Worm (Caenorhabditis elegans) whole organism, L1 larva: Measurements from ENCODE around the gene zipt-15.

Experiments
- ceh-82 ChIP-seq, 3 experiments: fragments of 150-350 bp in 1 of 3; sonication (generic microtip) in 2 of 3; optimal IDR thresholded peaks; 2 replicates each; lab custom pipeline; 2014 to 2017; ENCODE audit warnings: missing biosample characterization in 3 of 3, missing genetic modification characterization in 3 of 3
- ceh-90 ChIP-seq: sonication (generic microtip); optimal IDR thresholded peaks from 2 replicates; lab custom pipeline; 2016; ENCODE audit warnings: missing genetic modification characterization, missing compliant biosample characterization
- egl-27 ChIP-seq, 2 experiments: fragments of 150-350 bp in 1 of 2; sonication (generic microtip); optimal IDR thresholded peaks; 3 replicates each; lab custom pipeline; 2017 to 2018; ENCODE audit warnings: missing biosample characterization in 2 of 2, missing genetic modification characterization in 2 of 2, missing genetic modification reagents in 2 of 2
- elt-3 ChIP-seq, 6 experiments: fragments of 150-350 bp in 1 of 6; sonication (generic microtip); optimal IDR thresholded peaks; 2 replicates each; lab custom pipeline; 2017 to 2018; ENCODE audit warnings: missing biosample characterization in 6 of 6, missing genetic modification characterization in 6 of 6, inconsistent platforms in 1 of 6
- lin-15B ChIP-seq: fragments of 150-350 bp; sonication (generic microtip); optimal IDR thresholded peaks from 3 replicates; lab custom pipeline; 2014; ENCODE audit warnings: missing biosample characterization, missing genetic modification characterization
- lsy-2 ChIP-seq, 2 experiments: fragments of 150-350 bp; optimal IDR thresholded peaks; 2 replicates each; lab custom pipeline; 2014; ENCODE audit warnings: missing biosample characterization in 2 of 2, missing genetic modification characterization in 2 of 2
- mdl-1 ChIP-seq, 2 experiments: fragments of 150-350 bp; optimal IDR thresholded peaks; 2 replicates each; lab custom pipeline; 2014 to 2017; ENCODE audit warnings: missing biosample characterization in 2 of 2, missing genetic modification characterization in 2 of 2, inconsistent platforms in 1 of 2
- nhr-12 ChIP-seq: sonication (generic microtip); optimal IDR thresholded peaks from 2 replicates; lab custom pipeline; 2017; ENCODE audit warnings: missing biosample characterization, missing genetic modification characterization
- nhr-76 ChIP-seq: sonication (generic microtip); optimal IDR thresholded peaks from 2 replicates; lab custom pipeline; 2017; ENCODE audit warnings: missing biosample characterization, missing genetic modification characterization
- snpc-4 ChIP-seq: fragments of 150-350 bp; optimal IDR thresholded peaks from 2 replicates; lab custom pipeline; 2014; ENCODE audit warnings: missing biosample characterization, missing genetic modification characterization
- sup-37 ChIP-seq: fragments of 200-800 bp; sonication (Bioruptor generic); optimal IDR thresholded peaks from 2 replicates; lab custom pipeline; 2018; ENCODE audit warnings: mild to moderate bottlenecking, missing genetic modification characterization, missing compliant biosample characterization
- unc-130 ChIP-seq: fragments of 150-350 bp; optimal IDR thresholded peaks from 2 replicates; lab custom pipeline; 2017; ENCODE audit warnings: missing biosample characterization, missing genetic modification characterization, inconsistent platforms
- unc-86 ChIP-seq: sonication (generic microtip); optimal IDR thresholded peaks from 2 replicates; lab custom pipeline; 2016; ENCODE audit warnings: missing genetic modification characterization, missing compliant biosample characterization
- ztf-4 ChIP-seq: fragments of 150-350 bp; optimal IDR thresholded peaks from 2 replicates; lab custom pipeline; 2014; ENCODE audit warnings: missing biosample characterization, missing genetic modification characterization

- TF ChIP-seq ceh-90 (tag; lab: Kevin White, UChicago) (no peak), ceh-82 (tag; optimal IDR thresholded peaks at IDR 0.05; lab: Kevin White, UChicago) (no peak), snpc-4 (tag; lab: Kevin White, UChicago) (no peak), lin-15B (no peak), lsy-2 (tag; optimal IDR thresholded peaks at IDR 0.05; lab: Kevin White, UChicago) (no peak), ztf-4 (tag; lab: Kevin White, UChicago) (no peak), nhr-76 (tag; lab: Kevin White, UChicago) (no peak), elt-3 (tag; optimal IDR thresholded peaks at IDR 0.05; lab: Kevin White, UChicago) (no peak), unc-86 (tag; lab: Kevin White, UChicago) (no peak), egl-27 (tag; optimal IDR thresholded peaks at IDR 0.05; lab: Kevin White, UChicago) (no peak), unc-130 (no peak), sup-37 (GFP tag; lab: Kevin White, UChicago) (no peak), mdl-1 (tag; optimal IDR thresholded peaks at IDR 0.05; lab: Kevin White, UChicago) (no peak), nhr-12 (tag; lab: Kevin White, UChicago) (no peak)
Observed at ce11 chrIV:830262-830960, 5.7 kb upstream of the zipt-15 start.
